Worm (Caenorhabditis elegans): ENCODE measurements around the gene enu-3.5.

ce11 chrIII:12885153-12885552, 7.2 kb downstream of the enu-3.5 start:
- TF ChIP-seq F44E2.7 (GFP tag; IDR thresholded peaks at IDR 0.05) (no peak), nhr-77 (tag; optimal IDR thresholded peaks at IDR 0.05) (no peak), ztf-11 (tag; optimal IDR thresholded peaks at IDR 0.05) (no peak), unc-39 (tag; optimal IDR thresholded peaks at IDR 0.05) (no peak), nhr-102 (tag; optimal IDR thresholded peaks at IDR 0.05) (no peak), aly-2 (tag; optimal IDR thresholded peaks at IDR 0.05) (no peak), nhr-28 (tag; optimal IDR thresholded peaks at IDR 0.05) (no peak), dve-1 (tag; optimal IDR thresholded peaks at IDR 0.05; ENCODE audit: insufficient read depth) (no peak), ama-1 (optimal IDR thresholded peaks at IDR 0.05) (no peak), F10B5.3 (tag; optimal IDR thresholded peaks at IDR 0.05) (no peak), php-3 (GFP tag; IDR thresholded peaks at IDR 0.05) (no peak), ZK546.5 (tag; optimal IDR thresholded peaks at IDR 0.05) (no peak), skn-1 (tag; optimal IDR thresholded peaks at IDR 0.05) (no peak), ceh-82 (tag; optimal IDR thresholded peaks at IDR 0.05) (no peak)

All from whole organism, L4 larva.